Fruit fly (Drosophila melanogaster) whole organism, embryonic: ENCODE measurements around the gene Apoltp.

ENCODE experiments used
- CG10959 ChIP-seq: fragments of 200-800 bp; sonication (Bioruptor generic); IDR thresholded peaks from 2 replicates; pipeline ENCODE4 v1.3.6; 2022; ENCODE audit warnings: missing biosample characterization, missing genetic modification characterization
- CG11504 ChIP-seq: fragments of 200-800 bp; sonication (Bioruptor generic); optimal IDR thresholded peaks from 3 replicates; lab custom pipeline; 2019; ENCODE audit warnings: missing biosample characterization, mild to moderate bottlenecking, missing genetic modification characterization, moderate library complexity
- CG12104 ChIP-seq: fragments of 200-800 bp; sonication (Bioruptor generic); optimal IDR thresholded peaks from 3 replicates; lab custom pipeline; 2016; ENCODE audit warnings: missing biosample characterization, missing genetic modification characterization
- CG12391 ChIP-seq: fragments of 200-800 bp; sonication (Bioruptor generic); optimal IDR thresholded peaks from 3 replicates; lab custom pipeline; 2018; ENCODE audit warnings: missing biosample characterization, mild to moderate bottlenecking, missing genetic modification characterization, moderate library complexity
- CG12769 ChIP-seq: fragments of 200-800 bp; sonication (Bioruptor generic); optimal IDR thresholded peaks from 2 replicates; lab custom pipeline; 2019; ENCODE audit warnings: missing biosample characterization, mild to moderate bottlenecking, missing genetic modification characterization, moderate library complexity
- CG17568 ChIP-seq: fragments of 200-800 bp; sonication (Bioruptor generic); optimal IDR thresholded peaks from 2 replicates; lab custom pipeline; 2018; ENCODE audit warnings: missing biosample characterization, mild to moderate bottlenecking, missing genetic modification characterization, moderate library complexity
- CG17802 ChIP-seq: fragments of 200-800 bp; sonication (Bioruptor generic); optimal IDR thresholded peaks from 2 replicates; lab custom pipeline; 2018; ENCODE audit warnings: missing biosample characterization, mild to moderate bottlenecking, missing genetic modification characterization, moderate library complexity
- CG18764 ChIP-seq: fragments of 200-800 bp; sonication (Bioruptor generic); optimal IDR thresholded peaks from 3 replicates; lab custom pipeline; 2016; ENCODE audit warnings: missing biosample characterization, missing genetic modification characterization
- CG30020 ChIP-seq: fragments of 200-800 bp; optimal IDR thresholded peaks from 2 replicates; lab custom pipeline; 2019; ENCODE audit warnings: missing biosample characterization, mild to moderate bottlenecking, missing genetic modification characterization, moderate library complexity
- CG34376 ChIP-seq: fragments of 200-800 bp; sonication (Bioruptor generic); optimal IDR thresholded peaks from 2 replicates; lab custom pipeline; 2018; ENCODE audit warnings: missing biosample characterization, mild to moderate bottlenecking, missing genetic modification characterization
- Dip3 ChIP-seq: fragments of 200-800 bp; sonication (Bioruptor generic); optimal IDR thresholded peaks from 3 replicates; lab custom pipeline; 2016; ENCODE audit warnings: missing biosample characterization, missing genetic modification characterization
- GATAe ChIP-seq: fragments of 200-800 bp; sonication (Bioruptor generic); conservative IDR thresholded peaks from 2 replicates; pipeline ENCODE4 v1.3.6; 2022; ENCODE audit warnings: missing biosample characterization, missing genetic modification characterization
- H2.0 ChIP-seq: fragments of 200-800 bp; sonication (Bioruptor generic); IDR thresholded peaks from 2 replicates; pipeline ENCODE4 v1.3.6; 2022; ENCODE audit warnings: missing biosample characterization, missing genetic modification characterization
- Hey ChIP-seq: fragments of 200-800 bp; sonication (Bioruptor generic); optimal IDR thresholded peaks from 3 replicates; lab custom pipeline; 2018; ENCODE audit warnings: missing biosample characterization, mild to moderate bottlenecking, missing genetic modification characterization
- HmgZ ChIP-seq: fragments of 200-800 bp; sonication (Bioruptor generic); optimal IDR thresholded peaks from 2 replicates; lab custom pipeline; 2018; ENCODE audit warnings: missing biosample characterization, mild to moderate bottlenecking, missing genetic modification characterization
- Hr78 ChIP-seq, 2 experiments: fragments of 200-800 bp in 1 of 2; fragments of >200 bp in 1 of 2; sonication (Bioruptor generic) in 1 of 2; optimal IDR thresholded peaks; 2 replicates each; lab custom pipeline; 2017 to 2019; ENCODE audit warnings: missing biosample characterization in 2 of 2, missing genetic modification characterization in 2 of 2, mild to moderate bottlenecking in 1 of 2, moderate library complexity in 1 of 2
- MTF-1 ChIP-seq: fragments of 200-800 bp; sonication (Bioruptor generic); optimal IDR thresholded peaks from 2 replicates; lab custom pipeline; 2018; ENCODE audit warnings: missing biosample characterization, mild to moderate bottlenecking, missing genetic modification characterization, borderline replicate concordance
- Med ChIP-seq: fragments of 200-800 bp; sonication (Bioruptor generic); peaks from one replicate; lab custom pipeline; 2016; ENCODE audit warnings: missing biosample characterization, missing genetic modification characterization, mild to moderate bottlenecking, inconsistent platforms, moderate library complexity
- NC2α ChIP-seq: fragments of 200-800 bp; sonication (Bioruptor generic); optimal IDR thresholded peaks from 2 replicates; lab custom pipeline; 2016; ENCODE audit warnings: missing biosample characterization, missing genetic modification characterization
- Pdp1 ChIP-seq, 2 experiments: fragments of 200-800 bp; sonication (Bioruptor generic); optimal IDR thresholded peaks; 3 replicates each; lab custom pipeline; 2016; ENCODE audit warnings: missing biosample characterization in 2 of 2, missing genetic modification characterization in 2 of 2, mild to moderate bottlenecking in 1 of 2, moderate library complexity in 1 of 2
- Rfx ChIP-seq: fragments of 200-800 bp; sonication (Bioruptor generic); IDR thresholded peaks from 2 replicates; pipeline ENCODE4 v1.3.6; 2022; ENCODE audit warnings: missing biosample characterization, missing genetic modification characterization
- ab ChIP-seq: fragments of 200-800 bp; sonication (Bioruptor generic); optimal IDR thresholded peaks from 2 replicates; lab custom pipeline; 2016; ENCODE audit warnings: missing biosample characterization, missing genetic modification characterization
- caup ChIP-seq: fragments of 200-800 bp; sonication (Bioruptor generic); optimal IDR thresholded peaks from 3 replicates; lab custom pipeline; 2017; ENCODE audit warnings: missing biosample characterization, mild to moderate bottlenecking, missing genetic modification characterization, moderate library complexity; ENCODE audit not compliant: severe bottlenecking
- cg ChIP-seq: fragments of 200-800 bp; sonication (Bioruptor generic); optimal IDR thresholded peaks from 3 replicates; lab custom pipeline; 2019; ENCODE audit warnings: missing biosample characterization, mild to moderate bottlenecking, missing genetic modification characterization, moderate library complexity
- cwo ChIP-seq: fragments of 200-800 bp; sonication (Bioruptor generic); optimal IDR thresholded peaks from 3 replicates; lab custom pipeline; 2017; ENCODE audit warnings: missing biosample characterization, missing genetic modification characterization, mild to moderate bottlenecking, moderate library complexity, missing genetic modification reagents
- exex ChIP-seq: fragments of 200-800 bp; sonication (Bioruptor generic); optimal IDR thresholded peaks from 4 replicates; lab custom pipeline; 2018; ENCODE audit warnings: missing biosample characterization, mild to moderate bottlenecking, missing genetic modification characterization, moderate library complexity
- gcm2 ChIP-seq: fragments of 200-800 bp; sonication (Bioruptor generic); optimal IDR thresholded peaks from 2 replicates; lab custom pipeline; 2016; ENCODE audit warnings: missing biosample characterization, missing genetic modification characterization
- grn ChIP-seq: fragments of 200-800 bp; sonication (Bioruptor generic); optimal IDR thresholded peaks from 3 replicates; lab custom pipeline; 2017; ENCODE audit warnings: missing biosample characterization, missing genetic modification characterization
- gro ChIP-seq: fragments of 200-800 bp; sonication (Bioruptor generic); optimal IDR thresholded peaks from 2 replicates; lab custom pipeline; 2016; ENCODE audit warnings: missing biosample characterization, missing genetic modification characterization
- kay ChIP-seq: fragments of 200-800 bp; sonication (Bioruptor generic); optimal IDR thresholded peaks from 2 replicates; lab custom pipeline; 2016; ENCODE audit warnings: missing biosample characterization, missing genetic modification characterization
- kni ChIP-seq: fragments of 200-800 bp; sonication (Bioruptor generic); optimal IDR thresholded peaks from 3 replicates; lab custom pipeline; 2017; ENCODE audit warnings: mild to moderate bottlenecking, missing biosample characterization, missing genetic modification reagents, missing genetic modification characterization
- lab ChIP-seq: fragments of 200-800 bp; sonication (Bioruptor generic); optimal IDR thresholded peaks from 3 replicates; lab custom pipeline; 2017; ENCODE audit warnings: missing biosample characterization, missing genetic modification characterization, mild to moderate bottlenecking, moderate library complexity, missing genetic modification reagents
- lmd ChIP-seq: fragments of 200-800 bp; sonication (Bioruptor generic); IDR thresholded peaks from 2 replicates; pipeline ENCODE4 v1.3.6; 2022; ENCODE audit warnings: missing biosample characterization, missing genetic modification characterization
- mirr ChIP-seq: fragments of 200-800 bp; sonication (Bioruptor generic); optimal IDR thresholded peaks from 3 replicates; lab custom pipeline; 2018; ENCODE audit warnings: missing biosample characterization, mild to moderate bottlenecking, missing genetic modification characterization
- org-1 ChIP-seq: fragments of 200-800 bp; sonication (Bioruptor generic); optimal IDR thresholded peaks from 2 replicates; lab custom pipeline; 2017; ENCODE audit warnings: missing biosample characterization, missing genetic modification characterization
- peb ChIP-seq: fragments of 200-800 bp; sonication (Bioruptor generic); IDR thresholded peaks from 2 replicates; pipeline ENCODE4 v1.3.6; 2022; ENCODE audit warnings: missing biosample characterization, missing genetic modification characterization
- run ChIP-seq: fragments of 200-800 bp; sonication (Bioruptor generic); optimal IDR thresholded peaks from 3 replicates; lab custom pipeline; 2018; ENCODE audit warnings: missing biosample characterization, mild to moderate bottlenecking, missing genetic modification characterization
- sd ChIP-seq: fragments of 200-800 bp; sonication (Bioruptor generic); optimal IDR thresholded peaks from 3 replicates; lab custom pipeline; 2018; ENCODE audit warnings: missing biosample characterization, mild to moderate bottlenecking, missing genetic modification characterization, moderate library complexity
- sna ChIP-seq: fragments of 200-800 bp; sonication (Bioruptor generic); IDR thresholded peaks from 2 replicates; pipeline ENCODE4 v1.3.6; 2022; ENCODE audit warnings: missing biosample characterization, missing genetic modification characterization; ENCODE audit not compliant: partially characterized antibody
- sug ChIP-seq: fragments of 200-800 bp; optimal IDR thresholded peaks from 2 replicates; lab custom pipeline; 2019; ENCODE audit warnings: missing biosample characterization, mild to moderate bottlenecking, missing genetic modification characterization, moderate library complexity
- tx ChIP-seq: fragments of 200-800 bp; sonication (Bioruptor generic); optimal IDR thresholded peaks from 2 replicates; lab custom pipeline; 2016; ENCODE audit warnings: missing biosample characterization, missing genetic modification characterization

The Apoltp gene

DNA sequence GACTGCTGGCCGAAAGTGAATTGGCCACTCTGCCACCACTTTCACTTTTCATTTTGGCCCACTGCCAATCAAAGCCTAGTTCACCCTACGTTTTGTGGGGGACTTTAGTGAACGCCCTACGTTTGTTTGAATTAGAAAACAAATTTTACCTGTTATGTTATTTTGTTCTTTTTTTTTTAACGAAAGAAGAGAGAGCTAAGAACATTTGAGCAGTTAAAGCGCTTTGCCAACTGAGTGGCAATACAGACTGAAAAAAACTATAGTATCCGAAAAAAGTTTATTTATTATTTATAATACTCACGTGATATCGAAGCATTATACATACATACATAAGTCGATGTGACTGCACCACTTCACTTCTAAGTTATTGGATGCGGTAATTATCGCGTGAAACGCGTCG, 16.1 kb upstream of the Apoltp start (continued):
- TF ChIP-seq CG12391 (tag; lab: Kevin White, UChicago) (no peak), CG10959 (GFP tag; lab: Robert Waterston, UW) (no peak), sna (GFP tag; lab: Robert Waterston, UW) (no peak), peb (GFP tag; lab: Robert Waterston, UW) (no peak)

- TF ChIP-seq tx (GFP tag; lab: Kevin White, UChicago): no peak
- TF ChIP-seq CG12104: no peak
- TF ChIP-seq kni: no peak
- TF ChIP-seq Dip3 (GFP tag; lab: Kevin White, UChicago): no peak
- TF ChIP-seq CG30020: no peak
- no peak for TF ChIP-seq CG17568
- no peak for TF ChIP-seq CG18764
- peak; percentile 96 for TF ChIP-seq sug (tag; lab: Kevin White, UChicago)
- no peak for TF ChIP-seq caup (GFP tag; lab: Kevin White, UChicago)
- no peak for TF ChIP-seq NC2α
- no peak for TF ChIP-seq CG11504
- peak in 1 of 2 experiments; percentile 71 for TF ChIP-seq Pdp1 (GFP tag; optimal IDR thresholded peaks at IDR 0.05; lab: Kevin White, UChicago)
- TF ChIP-seq MTF-1 (GFP tag; lab: Kevin White, UChicago): no peak
- TF ChIP-seq, all 482 proteins: peak for 2
Observed at dm6 chr2L:9618871-9619270, 15.1 kb upstream of the Apoltp start.

dm6 chr2L:9619925-9620324, 14.1 kb upstream of the Apoltp start:
- TF ChIP-seq org-1 (no peak), GATAe (GFP tag; lab: Robert Waterston, UW) (peak; percentile 73), cg (GFP tag; lab: Kevin White, UChicago) (peak; percentile 9), Hr78 (GFP tag; optimal IDR thresholded peaks at IDR 0.05; lab: Kevin White, UChicago) (peak in 1 of 2 experiments; percentile 23), sd (peak; percentile 87), H2.0 (no peak), lab (GFP tag; lab: Kevin White, UChicago) (peak; percentile 6), grn (GFP tag; lab: Kevin White, UChicago) (peak; percentile 100), CG34376 (GFP tag; lab: Kevin White, UChicago) (peak; percentile 80), sug (tag; lab: Kevin White, UChicago) (peak; percentile 91), Rfx (GFP tag; lab: Robert Waterston, UW) (peak; percentile 29; the same call in 1 of the 2 replicates), lmd (GFP tag; lab: Robert Waterston, UW) (no peak), HmgZ (tag; lab: Kevin White, UChicago) (peak; percentile 52), exex (tag; lab: Kevin White, UChicago) (peak; percentile 95), CG17802 (tag; lab: Kevin White, UChicago) (no peak), mirr (GFP tag; lab: Kevin White, UChicago) (peak; percentile 91), Med (GFP tag; lab: Kevin White, UChicago) (peak; percentile 62), ab (GFP tag; lab: Kevin White, UChicago) (no peak), Hey (tag; lab: Kevin White, UChicago) (peak; percentile 22), run (tag; lab: Kevin White, UChicago) (peak; percentile 95), gro (peak; percentile 49), cwo (peak; percentile 41), gcm2 (GFP tag; lab: Kevin White, UChicago) (no peak), kay (peak; percentile 54), CG12769 (tag; lab: Kevin White, UChicago) (peak; percentile 59)
- TF ChIP-seq, all 482 proteins: peak for 19
